Worm (Caenorhabditis elegans) whole organism, L4 larva: ENCODE results near the gene wht-2.

ENCODE experiments used
- F49E8.2 ChIP-seq: sonication (generic microtip); optimal IDR thresholded peaks from 2 replicates; lab custom pipeline; 2016; ENCODE audit warnings: missing compliant biosample characterization, mild to moderate bottlenecking, missing genetic modification characterization, borderline replicate concordance
- aha-1 ChIP-seq: fragments of 150-350 bp; peaks from one replicate; lab custom pipeline; 2014; ENCODE audit warnings: missing biosample characterization, missing genetic modification characterization
- ceh-28 ChIP-seq: fragments of 150-350 bp; optimal IDR thresholded peaks from 2 replicates; lab custom pipeline; 2014; ENCODE audit warnings: missing biosample characterization, missing genetic modification reagents, missing genetic modification characterization
- cey-2 ChIP-seq: sonication (generic microtip); optimal IDR thresholded peaks from 3 replicates; lab custom pipeline; 2017; ENCODE audit warnings: missing genetic modification characterization, mild to moderate bottlenecking, missing compliant biosample characterization, antibody characterized with exemption, borderline replicate concordance; ENCODE audit not compliant: insufficient read depth
- daf-8 ChIP-seq: fragments of 200-800 bp; sonication (Bioruptor generic); IDR thresholded peaks from 2 replicates; pipeline ENCODE4 v1.3.6; 2022; ENCODE audit warnings: missing genetic modification characterization, missing compliant biosample characterization
- dmd-8 ChIP-seq: fragments of 200-800 bp; sonication (Bioruptor generic); IDR thresholded peaks from 2 replicates; pipeline ENCODE4 v1.3.6; 2022; ENCODE audit warnings: missing genetic modification characterization, missing compliant biosample characterization
- jun-1 ChIP-seq: fragments of 150-350 bp; optimal IDR thresholded peaks from 2 replicates; lab custom pipeline; 2014; ENCODE audit warnings: missing biosample characterization, missing genetic modification reagents, missing genetic modification characterization
- mdl-1 ChIP-seq, 2 experiments: fragments of 150-350 bp in 1 of 2; sonication (generic microtip) in 1 of 2; optimal IDR thresholded peaks; 2 replicates each; lab custom pipeline; 2014 to 2017; ENCODE audit warnings: missing biosample characterization in 2 of 2, missing genetic modification characterization in 2 of 2
- nhr-11 ChIP-seq: fragments of 150-350 bp; optimal IDR thresholded peaks from 2 replicates; lab custom pipeline; 2014; ENCODE audit warnings: missing biosample characterization, missing genetic modification characterization
- pha-4 ChIP-seq, 2 experiments: fragments of 150-350 bp in 1 of 2; fragments of 200-800 bp in 1 of 2; sonication (Bioruptor generic) in 1 of 2; IDR thresholded peaks in 1 of 2; optimal IDR thresholded peaks in 1 of 2; 2 replicates each; pipeline versions ENCODE4 v1.3.6 to Lab custom; 2014 to 2022; ENCODE audit warnings: missing genetic modification characterization in 2 of 2, missing genetic modification reagents in 2 of 2, missing biosample characterization in 1 of 2, missing compliant biosample characterization in 1 of 2
- pqm-1 ChIP-seq: sonication (generic microtip); optimal IDR thresholded peaks from 2 replicates; lab custom pipeline; 2017; ENCODE audit warnings: missing biosample characterization, missing genetic modification characterization
- unc-130 ChIP-seq: sonication (generic microtip); optimal IDR thresholded peaks from 2 replicates; lab custom pipeline; 2016; ENCODE audit warnings: missing genetic modification reagents, missing genetic modification characterization, missing compliant biosample characterization
- ztf-11 ChIP-seq: fragments of 150-350 bp; optimal IDR thresholded peaks from 2 replicates; lab custom pipeline; 2014; ENCODE audit warnings: missing biosample characterization, missing genetic modification characterization

DNA sequence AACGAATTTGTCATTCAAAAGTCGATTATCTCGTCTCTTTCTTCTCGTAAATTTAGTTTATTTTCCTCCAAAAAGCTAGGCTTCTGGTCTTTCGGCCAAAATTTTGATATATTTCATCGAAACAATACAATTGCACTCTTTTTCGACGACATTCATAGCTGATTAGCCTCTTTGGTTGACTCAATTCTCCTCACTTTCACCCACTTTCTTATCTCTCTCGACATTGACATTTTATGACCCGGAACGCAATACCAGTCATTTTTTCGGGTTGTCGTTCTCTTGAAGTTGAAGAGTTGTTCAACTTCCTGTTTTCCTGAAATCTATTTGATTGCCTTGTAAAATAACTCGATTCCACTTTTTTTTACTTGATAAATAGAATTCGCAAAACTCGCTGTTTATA lies 35.7 kb upstream of the wht-2 start:
- TF ChIP-seq pqm-1 (tag; lab: Kevin White, UChicago) (peak; percentile 71), pha-4 (GFP tag; IDR thresholded peaks at IDR 0.05; lab: Robert Waterston, UW) (no peak), pha-4 (tag; optimal IDR thresholded peaks at IDR 0.05; lab: Kevin White, UChicago) (no peak), nhr-11 (tag; lab: Kevin White, UChicago) (no peak), dmd-8 (GFP tag; lab: Robert Waterston, UW) (no peak), daf-8 (no peak), jun-1 (tag; lab: Kevin White, UChicago) (no peak), unc-130 (no peak), ztf-11 (tag; lab: Kevin White, UChicago) (no peak), mdl-1 (tag; optimal IDR thresholded peaks at IDR 0.05; lab: Kevin White, UChicago) (no peak), ceh-28 (tag; lab: Kevin White, UChicago) (no peak), F49E8.2 (tag; lab: Kevin White, UChicago) (no peak), aha-1 (tag; lab: Kevin White, UChicago) (peak; percentile 21), cey-2 (no peak)
